Fruit fly (Drosophila melanogaster) whole organism, adult: ENCODE measurements around the gene CG8673.

Source experiments
- CG11617 ChIP-seq: fragments of 200-800 bp; sonication (Bioruptor generic); optimal IDR thresholded peaks from 2 replicates; lab custom pipeline; 2017; ENCODE audit warnings: mild to moderate bottlenecking, missing biosample characterization, missing genetic modification reagents, missing genetic modification characterization
- CG7045 ChIP-seq: fragments of 200-800 bp; sonication (Bioruptor generic); optimal IDR thresholded peaks from 2 replicates; lab custom pipeline; 2017; ENCODE audit warnings: missing biosample characterization, mild to moderate bottlenecking, missing genetic modification characterization
- CG7101 ChIP-seq: fragments of 200-800 bp; sonication (Bioruptor generic); optimal IDR thresholded peaks from 2 replicates; lab custom pipeline; 2018; ENCODE audit warnings: missing biosample characterization, mild to moderate bottlenecking, missing genetic modification characterization, moderate library complexity
- Clk ChIP-seq: fragments of 200-800 bp; sonication (Bioruptor generic); optimal IDR thresholded peaks from 2 replicates; lab custom pipeline; 2017; ENCODE audit warnings: missing biosample characterization, missing genetic modification characterization
- Crg-1 ChIP-seq: fragments of 200-800 bp; sonication (Bioruptor generic); optimal IDR thresholded peaks from 2 replicates; lab custom pipeline; 2016; ENCODE audit warnings: missing biosample characterization, missing genetic modification characterization
- Hr96 ChIP-seq: fragments of 200-800 bp; sonication (Bioruptor generic); optimal IDR thresholded peaks from 2 replicates; lab custom pipeline; 2016; ENCODE audit warnings: missing biosample characterization, missing genetic modification characterization
- Mnt ChIP-seq: fragments of 200-800 bp; sonication (Bioruptor generic); optimal IDR thresholded peaks from 2 replicates; lab custom pipeline; 2016; ENCODE audit warnings: missing biosample characterization, mild to moderate bottlenecking, missing genetic modification characterization
- cic ChIP-seq: fragments of 200-800 bp; sonication (Bioruptor generic); optimal IDR thresholded peaks from 2 replicates; lab custom pipeline; 2017; ENCODE audit warnings: missing biosample characterization, mild to moderate bottlenecking, missing genetic modification characterization, moderate library complexity
- pad ChIP-seq: fragments of 200-800 bp; sonication (Bioruptor generic); optimal IDR thresholded peaks from 3 replicates; lab custom pipeline; 2017; ENCODE audit warnings: missing biosample characterization, missing genetic modification characterization, mild to moderate bottlenecking, moderate library complexity, missing genetic modification reagents
- tj ChIP-seq: fragments of 200-800 bp; sonication (Bioruptor generic); optimal IDR thresholded peaks from 3 replicates; lab custom pipeline; 2017; ENCODE audit warnings: missing biosample characterization, mild to moderate bottlenecking, missing genetic modification characterization, moderate library complexity

DNA sequence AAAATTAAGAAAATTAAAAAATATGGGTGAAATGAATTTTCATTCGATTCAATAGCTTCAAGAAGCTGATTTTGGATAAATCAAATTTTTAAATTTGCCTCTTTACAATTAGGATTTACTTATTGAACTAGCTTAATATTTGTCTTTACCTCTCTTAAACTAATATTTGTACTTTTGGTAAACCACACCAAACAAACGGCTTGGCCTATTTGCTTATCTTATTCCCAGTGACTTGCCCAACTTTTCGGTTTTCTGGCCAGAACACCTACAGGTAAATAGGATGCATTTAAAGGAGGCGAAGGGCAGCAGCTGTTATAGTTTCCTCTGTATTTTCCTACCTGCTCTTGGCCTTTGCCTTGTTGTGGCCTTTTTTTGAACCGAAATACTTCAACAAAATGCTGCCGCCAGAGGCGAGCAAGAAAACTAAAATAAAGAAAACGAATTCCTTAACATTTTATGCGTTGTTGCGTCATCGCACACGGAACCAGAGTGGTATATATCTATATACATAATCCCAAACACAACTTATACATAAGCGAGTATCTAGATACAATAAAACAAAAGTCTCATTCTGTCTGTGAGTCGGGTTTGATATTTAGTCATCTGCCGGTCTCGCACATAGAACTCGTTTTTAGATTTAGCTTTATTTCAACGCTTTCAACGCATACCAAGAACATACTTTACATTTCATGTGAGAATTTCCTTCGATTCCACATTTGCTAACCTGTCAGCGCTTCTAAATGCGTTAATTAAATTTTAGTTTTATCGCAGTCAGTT, 41.9 kb downstream of the CG8673 start:
- TF ChIP-seq tj (GFP tag; lab: Kevin White, UChicago), result no peak
- no peak for TF ChIP-seq Clk (GFP tag; lab: Kevin White, UChicago)
- TF ChIP-seq cic (GFP tag; lab: Kevin White, UChicago), result no peak
- no peak for TF ChIP-seq CG7045 (GFP tag; lab: Kevin White, UChicago)
- TF ChIP-seq CG11617 (GFP tag; lab: Kevin White, UChicago), result no peak
- no peak for TF ChIP-seq pad (GFP tag; lab: Kevin White, UChicago)
- no peak for TF ChIP-seq Hr96 (GFP tag; lab: Kevin White, UChicago)
- TF ChIP-seq Mnt (GFP tag; lab: Kevin White, UChicago), result no peak
- no peak for TF ChIP-seq CG7101 (tag; lab: Kevin White, UChicago)
- no peak for TF ChIP-seq Crg-1 (GFP tag; lab: Kevin White, UChicago)
